Worm (Caenorhabditis elegans) whole organism, L3 larva: ENCODE results near the gene srd-7.
"Not testable (repeated sequence)": the region's sequence is repeated elsewhere in the genome, so short reads cannot be mapped to it uniquely, and the experiment has no call there.

Experiments
- R02D3.7 ChIP-seq: fragments of 150-350 bp; optimal IDR thresholded peaks from 2 replicates; lab custom pipeline; 2014; ENCODE audit warnings: missing biosample characterization, missing genetic modification characterization
- ZK546.5 ChIP-seq: sonication (generic microtip); optimal IDR thresholded peaks from 2 replicates; lab custom pipeline; 2017; ENCODE audit warnings: missing biosample characterization, missing genetic modification characterization
- aly-2 ChIP-seq: fragments of 150-350 bp; optimal IDR thresholded peaks from 2 replicates; lab custom pipeline; 2014; ENCODE audit warnings: missing biosample characterization, missing genetic modification characterization
- ama-1 ChIP-seq: fragments of 150-350 bp; optimal IDR thresholded peaks from 2 replicates; lab custom pipeline; 2018
- ceh-16 ChIP-seq: sonication (generic microtip); optimal IDR thresholded peaks from 2 replicates; lab custom pipeline; 2017; ENCODE audit warnings: missing biosample characterization, missing genetic modification characterization
- ceh-28 ChIP-seq: fragments of 150-350 bp; optimal IDR thresholded peaks from 2 replicates; lab custom pipeline; 2014; ENCODE audit warnings: missing biosample characterization, missing genetic modification reagents, missing genetic modification characterization
- ceh-82 ChIP-seq: fragments of 150-350 bp; optimal IDR thresholded peaks from 2 replicates; lab custom pipeline; 2014; ENCODE audit warnings: missing biosample characterization, missing genetic modification characterization
- egl-27 ChIP-seq: sonication (generic microtip); optimal IDR thresholded peaks from 4 replicates; lab custom pipeline; 2017; ENCODE audit warnings: missing biosample characterization, missing genetic modification reagents, missing genetic modification characterization
- egl-5 ChIP-seq: fragments of 150-350 bp; optimal IDR thresholded peaks from 2 replicates; lab custom pipeline; 2017; ENCODE audit warnings: missing biosample characterization, missing genetic modification reagents, missing genetic modification characterization, inconsistent platforms
- elt-1 ChIP-seq: fragments of 150-350 bp; optimal IDR thresholded peaks from 2 replicates; lab custom pipeline; 2014; ENCODE audit warnings: missing biosample characterization, missing genetic modification characterization
- elt-2 ChIP-seq: sonication (generic microtip); optimal IDR thresholded peaks from 2 replicates; lab custom pipeline; 2016; ENCODE audit warnings: missing genetic modification reagents, mild to moderate bottlenecking, missing genetic modification characterization, missing compliant biosample characterization
- eor-1 ChIP-seq, 2 experiments: fragments of 150-350 bp; optimal IDR thresholded peaks; 2 replicates each; lab custom pipeline; 2014 to 2018; ENCODE audit warnings: missing biosample characterization in 2 of 2, missing genetic modification characterization in 2 of 2
- fkh-10 ChIP-seq: sonication (generic microtip); optimal IDR thresholded peaks from 2 replicates; lab custom pipeline; 2017; ENCODE audit warnings: missing biosample characterization, missing genetic modification reagents, missing genetic modification characterization
- fos-1 ChIP-seq: fragments of 150-350 bp; optimal IDR thresholded peaks from 2 replicates; lab custom pipeline; 2014; ENCODE audit warnings: missing biosample characterization, missing genetic modification characterization
- hmg-11 ChIP-seq: sonication (generic microtip); optimal IDR thresholded peaks from 2 replicates; lab custom pipeline; 2016; ENCODE audit warnings: missing genetic modification characterization, missing compliant biosample characterization
- jun-1 ChIP-seq: fragments of 150-350 bp; optimal IDR thresholded peaks from 2 replicates; lab custom pipeline; 2014; ENCODE audit warnings: missing biosample characterization, missing genetic modification reagents, missing genetic modification characterization
- lin-15B ChIP-seq: fragments of 150-350 bp; optimal IDR thresholded peaks from 2 replicates; lab custom pipeline; 2014; ENCODE audit warnings: missing biosample characterization, missing genetic modification characterization
- lin-39 ChIP-seq: fragments of 150-350 bp; optimal IDR thresholded peaks from 2 replicates; lab custom pipeline; 2018; ENCODE audit warnings: missing biosample characterization, missing genetic modification reagents, missing genetic modification characterization
- lsy-12 ChIP-seq: sonication (generic microtip); optimal IDR thresholded peaks from 2 replicates; lab custom pipeline; 2016; ENCODE audit warnings: mild to moderate bottlenecking, missing genetic modification characterization, missing compliant biosample characterization
- mdl-1 ChIP-seq: fragments of 150-350 bp; optimal IDR thresholded peaks from 2 replicates; lab custom pipeline; 2014; ENCODE audit warnings: missing biosample characterization, missing genetic modification characterization
- nfya-1 ChIP-seq: sonication (generic microtip); optimal IDR thresholded peaks from 2 replicates; lab custom pipeline; 2017; ENCODE audit warnings: missing genetic modification characterization, mild to moderate bottlenecking, missing compliant biosample characterization, antibody characterized with exemption, moderate library complexity; ENCODE audit not compliant: insufficient read depth
- nhr-11 ChIP-seq: fragments of 150-350 bp; optimal IDR thresholded peaks from 2 replicates; lab custom pipeline; 2014; ENCODE audit warnings: missing biosample characterization, missing genetic modification characterization
- nhr-12 ChIP-seq: fragments of 150-350 bp; optimal IDR thresholded peaks from 2 replicates; lab custom pipeline; 2014; ENCODE audit warnings: missing biosample characterization, missing genetic modification characterization
- nhr-23 ChIP-seq: fragments of 150-350 bp; optimal IDR thresholded peaks from 2 replicates; lab custom pipeline; 2014; ENCODE audit warnings: missing biosample characterization, missing genetic modification reagents, missing genetic modification characterization
- nhr-237 ChIP-seq: fragments of 150-350 bp; optimal IDR thresholded peaks from 2 replicates; lab custom pipeline; 2014; ENCODE audit warnings: missing biosample characterization, missing genetic modification characterization
- nhr-25 ChIP-seq: sonication (generic microtip); optimal IDR thresholded peaks from 2 replicates; lab custom pipeline; 2017; ENCODE audit warnings: missing biosample characterization, missing genetic modification characterization
- nhr-28 ChIP-seq: fragments of 150-350 bp; optimal IDR thresholded peaks from 2 replicates; lab custom pipeline; 2014; ENCODE audit warnings: missing biosample characterization, missing genetic modification characterization
- nhr-67 ChIP-seq: fragments of 150-350 bp; optimal IDR thresholded peaks from 2 replicates; lab custom pipeline; 2014; ENCODE audit warnings: missing biosample characterization, missing genetic modification characterization
- nhr-76 ChIP-seq: fragments of 150-350 bp; sonication (generic microtip); optimal IDR thresholded peaks from 5 replicates; lab custom pipeline; 2014; ENCODE audit warnings: missing biosample characterization, missing genetic modification characterization
- nhr-77 ChIP-seq: fragments of 150-350 bp; optimal IDR thresholded peaks from 2 replicates; lab custom pipeline; 2014; ENCODE audit warnings: missing biosample characterization, missing genetic modification characterization
- pha-4 ChIP-seq: fragments of 150-350 bp; optimal IDR thresholded peaks from 2 replicates; lab custom pipeline; 2014; ENCODE audit warnings: missing biosample characterization, missing genetic modification reagents, missing genetic modification characterization
- pqm-1 ChIP-seq: fragments of 150-350 bp; optimal IDR thresholded peaks from 2 replicates; lab custom pipeline; 2017; ENCODE audit warnings: missing biosample characterization, missing genetic modification characterization, inconsistent platforms
- skn-1 ChIP-seq: fragments of 150-350 bp; optimal IDR thresholded peaks from 2 replicates; lab custom pipeline; 2014; ENCODE audit warnings: missing biosample characterization, missing genetic modification characterization
- snpc-4 ChIP-seq: fragments of 150-350 bp; optimal IDR thresholded peaks from 2 replicates; lab custom pipeline; 2014; ENCODE audit warnings: missing biosample characterization, missing genetic modification characterization
- tbx-2 ChIP-seq: sonication (generic microtip); optimal IDR thresholded peaks from 2 replicates; lab custom pipeline; 2016; ENCODE audit warnings: mild to moderate bottlenecking, missing genetic modification characterization, missing compliant biosample characterization
- unc-62 ChIP-seq: fragments of 150-350 bp; sonication (generic microtip); optimal IDR thresholded peaks from 4 replicates; lab custom pipeline; 2014; ENCODE audit warnings: missing biosample characterization, missing genetic modification reagents, missing genetic modification characterization
- zag-1 ChIP-seq: fragments of 150-350 bp; optimal IDR thresholded peaks from 2 replicates; lab custom pipeline; 2014; ENCODE audit warnings: missing biosample characterization, missing genetic modification characterization
- ztf-11 ChIP-seq: fragments of 150-350 bp; optimal IDR thresholded peaks from 2 replicates; lab custom pipeline; 2014; ENCODE audit warnings: missing biosample characterization, missing genetic modification characterization
- ztf-4 ChIP-seq: fragments of 150-350 bp; optimal IDR thresholded peaks from 2 replicates; lab custom pipeline; 2014; ENCODE audit warnings: missing biosample characterization, missing genetic modification characterization

Gene srd-7

ce11 chrIV:10761344-10761743 is 25.3 kb downstream of the srd-7 start, which contains the start of gene ugt-54:
Gene ugt-54 (plus strand): TSS chrIV:10761698.
- TF ChIP-seq elt-2: peak; percentile 87
- TF ChIP-seq pqm-1 (tag; lab: Kevin White, UChicago): peak; percentile 74
- no peak for TF ChIP-seq ama-1 (lab: Kevin White, UChicago)

- TF ChIP-seq nhr-76 (tag; lab: Kevin White, UChicago) (no peak), fkh-10 (GFP tag; lab: Kevin White, UChicago) (no peak), unc-62 (GFP tag; lab: Kevin White, UChicago) (no peak), eor-1 (tag; optimal IDR thresholded peaks at IDR 0.05; lab: Kevin White, UChicago) (no peak), snpc-4 (tag; lab: Kevin White, UChicago) (no peak)
Observed at ce11 chrIV:10757616-10758193, 28.9 kb downstream of the srd-7 start, which contains the start of the genes T25B9.4 and T25B9.6. Gene T25B9.4 (minus strand): TSS chrIV:10757716. Gene T25B9.6 (plus strand): TSS chrIV:10758143.

- TF ChIP-seq fkh-10 (GFP tag; lab: Kevin White, UChicago) (no peak), nhr-76 (tag; lab: Kevin White, UChicago) (no peak)
Observed at ce11 chrIV:10754685-10755084, 31.9 kb downstream of the srd-7 start, which contains the start of gene T25B9.5. Gene T25B9.5 (minus strand): TSS chrIV:10754785.

- TF ChIP-seq zag-1 (tag; lab: Kevin White, UChicago); ceh-28 (tag; lab: Kevin White, UChicago); skn-1: not testable (repeated sequence)
Observed at ce11 chrIV:10751740-10752139, 34.9 kb downstream of the srd-7 start, which contains the start of gene T25B9.2. Gene T25B9.2 (minus strand): TSS chrIV:10751840.

- no peak for TF ChIP-seq lin-39 (tag; lab: Kevin White, UChicago)
- TF ChIP-seq lsy-12 (tag; lab: Kevin White, UChicago): no peak
- TF ChIP-seq nhr-77 (tag; lab: Kevin White, UChicago): no peak
- no peak for TF ChIP-seq ceh-16 (tag; lab: Kevin White, UChicago)
- TF ChIP-seq egl-5 (tag; lab: Kevin White, UChicago): no peak
- TF ChIP-seq tbx-2: no peak
- TF ChIP-seq nhr-28 (tag; lab: Kevin White, UChicago): no peak
Observed at ce11 chrIV:10750041-10750440, 36.6 kb downstream of the srd-7 start, which contains the start of gene T25B9.1. Gene T25B9.1 (minus strand): TSS chrIV:10750141.

- no peak for TF ChIP-seq ztf-11 (tag; lab: Kevin White, UChicago)
- no peak for TF ChIP-seq eor-1 (tag; optimal IDR thresholded peaks at IDR 0.05; lab: Kevin White, UChicago)
- TF ChIP-seq ceh-82 (tag; lab: Kevin White, UChicago): no peak
- TF ChIP-seq snpc-4 (tag; lab: Kevin White, UChicago): no peak
- TF ChIP-seq nhr-77 (tag; lab: Kevin White, UChicago): no peak
- no peak for TF ChIP-seq ztf-4
- TF ChIP-seq mdl-1: no peak
- TF ChIP-seq unc-62 (GFP tag; lab: Kevin White, UChicago): no peak
- no peak for TF ChIP-seq nhr-23 (tag; lab: Kevin White, UChicago)
- no peak for TF ChIP-seq fkh-10 (GFP tag; lab: Kevin White, UChicago)
- no peak for TF ChIP-seq aly-2 (tag; lab: Kevin White, UChicago)
- no peak for TF ChIP-seq fos-1 (tag; lab: Kevin White, UChicago)
- no peak for TF ChIP-seq lin-15B (tag; lab: Kevin White, UChicago)
- no peak for TF ChIP-seq nhr-25
- TF ChIP-seq elt-1 (tag; lab: Kevin White, UChicago): no peak
Observed at ce11 chrIV:10745332-10745731, 41.3 kb downstream of the srd-7 start.

- TF ChIP-seq nhr-237: no peak
- no peak for TF ChIP-seq ZK546.5 (tag; lab: Kevin White, UChicago)
- no peak for TF ChIP-seq eor-1 (tag; optimal IDR thresholded peaks at IDR 0.05; lab: Kevin White, UChicago)
- TF ChIP-seq R02D3.7 (tag; lab: Kevin White, UChicago): no peak
- TF ChIP-seq aly-2 (tag; lab: Kevin White, UChicago): no peak
- TF ChIP-seq pha-4 (tag; lab: Kevin White, UChicago): no peak
- TF ChIP-seq nfya-1 (tag; lab: Kevin White, UChicago): no peak
- no peak for TF ChIP-seq mdl-1
- TF ChIP-seq nhr-76 (tag; lab: Kevin White, UChicago): no peak
- no peak for TF ChIP-seq nhr-11 (tag; lab: Kevin White, UChicago)
- no peak for TF ChIP-seq skn-1
- TF ChIP-seq egl-27: no peak
- no peak for TF ChIP-seq unc-62 (GFP tag; lab: Kevin White, UChicago)
- TF ChIP-seq lsy-12 (tag; lab: Kevin White, UChicago): no peak
- no peak for TF ChIP-seq nhr-12
- no peak for TF ChIP-seq nhr-77 (tag; lab: Kevin White, UChicago)
- TF ChIP-seq nhr-67 (tag; lab: Kevin White, UChicago): no peak
- TF ChIP-seq fos-1 (tag; lab: Kevin White, UChicago): no peak
- no peak for TF ChIP-seq jun-1
- no peak for TF ChIP-seq hmg-11 (tag; lab: Kevin White, UChicago)
Observed at ce11 chrIV:10744475-10744874, 42.2 kb downstream of the srd-7 start, which contains the start of gene T25B9.3. Gene T25B9.3 (plus strand): TSS chrIV:10744775.
